Worm (Caenorhabditis elegans) whole organism, L4 larva: ENCODE measurements around the gene F14F7.5.

Experiments
- F10B5.3 ChIP-seq: sonication (generic microtip); optimal IDR thresholded peaks from 2 replicates; lab custom pipeline; 2016; ENCODE audit warnings: mild to moderate bottlenecking, missing genetic modification characterization, missing compliant biosample characterization
- F26F4.8 ChIP-seq: fragments of 200-800 bp; sonication (Bioruptor generic); conservative IDR thresholded peaks from 2 replicates; pipeline ENCODE4 v1.3.6; 2022; ENCODE audit warnings: missing genetic modification characterization, missing compliant biosample characterization
- F44E2.7 ChIP-seq: fragments of 200-800 bp; sonication (Bioruptor generic); IDR thresholded peaks from 2 replicates; pipeline ENCODE4 v2.1.2; 2022; ENCODE audit warnings: missing genetic modification characterization, missing compliant biosample characterization
- T26A8.4 ChIP-seq: fragments of 200-800 bp; sonication (Bioruptor generic); IDR thresholded peaks from 2 replicates; pipeline ENCODE4 v1.3.6; 2022; ENCODE audit warnings: missing genetic modification characterization, missing compliant biosample characterization
- Y105C5A.15 ChIP-seq: fragments of 200-800 bp; sonication (Bioruptor generic); IDR thresholded peaks from 2 replicates; pipeline ENCODE4 v1.3.6; 2022; ENCODE audit warnings: missing genetic modification characterization, missing compliant biosample characterization
- Y48G9A.11 ChIP-seq: fragments of 200-800 bp; sonication (Bioruptor generic); IDR thresholded peaks from 2 replicates; pipeline ENCODE4 v1.3.6; 2022; ENCODE audit warnings: missing genetic modification reagents, missing genetic modification characterization, missing compliant biosample characterization
- ZK337.2 ChIP-seq: fragments of 200-800 bp; sonication (Bioruptor generic); IDR thresholded peaks from 2 replicates; pipeline ENCODE4 v1.3.6; 2022; ENCODE audit warnings: missing genetic modification reagents, missing genetic modification characterization, missing compliant biosample characterization
- aly-2 ChIP-seq: sonication (generic microtip); optimal IDR thresholded peaks from 2 replicates; lab custom pipeline; 2018; ENCODE audit warnings: missing biosample characterization, missing genetic modification characterization
- ama-1 ChIP-seq: fragments of 150-350 bp; optimal IDR thresholded peaks from 2 replicates; lab custom pipeline; 2014; ENCODE audit warnings: inconsistent platforms, mixed read lengths
- attf-4 ChIP-seq: sonication (generic microtip); optimal IDR thresholded peaks from 3 replicates; lab custom pipeline; 2017; ENCODE audit warnings: missing biosample characterization, missing genetic modification characterization
- ceh-62 ChIP-seq: sonication (generic microtip); optimal IDR thresholded peaks from 2 replicates; lab custom pipeline; 2017; ENCODE audit warnings: missing biosample characterization, missing genetic modification characterization
- ceh-82 ChIP-seq: sonication (generic microtip); optimal IDR thresholded peaks from 2 replicates; lab custom pipeline; 2017; ENCODE audit warnings: missing biosample characterization, missing genetic modification characterization
- cey-2 ChIP-seq: sonication (generic microtip); optimal IDR thresholded peaks from 3 replicates; lab custom pipeline; 2017; ENCODE audit warnings: missing genetic modification characterization, mild to moderate bottlenecking, missing compliant biosample characterization, antibody characterized with exemption, borderline replicate concordance; ENCODE audit not compliant: insufficient read depth
- daf-12 ChIP-seq: fragments of 150-350 bp; optimal IDR thresholded peaks from 2 replicates; lab custom pipeline; 2014; ENCODE audit warnings: missing biosample characterization, missing genetic modification reagents, missing genetic modification characterization
- daf-8 ChIP-seq: fragments of 200-800 bp; sonication (Bioruptor generic); IDR thresholded peaks from 2 replicates; pipeline ENCODE4 v1.3.6; 2022; ENCODE audit warnings: missing genetic modification characterization, missing compliant biosample characterization
- dmd-9 ChIP-seq: fragments of 200-800 bp; sonication (Bioruptor generic); IDR thresholded peaks from 2 replicates; pipeline ENCODE4 v1.3.6; 2022; ENCODE audit warnings: missing genetic modification reagents, missing genetic modification characterization, missing compliant biosample characterization
- dpl-1 ChIP-seq: fragments of 150-350 bp; optimal IDR thresholded peaks from 2 replicates; lab custom pipeline; 2014; ENCODE audit warnings: missing biosample characterization, missing genetic modification reagents, missing genetic modification characterization
- duxl-1 ChIP-seq: sonication (generic microtip); optimal IDR thresholded peaks from 2 replicates; lab custom pipeline; 2016; ENCODE audit warnings: mild to moderate bottlenecking, missing genetic modification characterization, moderate library complexity, missing compliant biosample characterization; ENCODE audit not compliant: poor library complexity
- hlh-11 ChIP-seq: fragments of 200-800 bp; sonication (Bioruptor generic); optimal IDR thresholded peaks from 2 replicates; lab custom pipeline; 2018; ENCODE audit warnings: mild to moderate bottlenecking, missing genetic modification characterization, missing compliant biosample characterization
- hmg-1.1 ChIP-seq: fragments of 200-800 bp; sonication (Bioruptor generic); IDR thresholded peaks from 2 replicates; pipeline ENCODE4 v1.3.6; 2022; ENCODE audit warnings: missing genetic modification reagents, missing genetic modification characterization, missing compliant biosample characterization
- jun-1 ChIP-seq: fragments of 150-350 bp; optimal IDR thresholded peaks from 2 replicates; lab custom pipeline; 2014; ENCODE audit warnings: missing biosample characterization, missing genetic modification reagents, missing genetic modification characterization
- lin-13 ChIP-seq: fragments of 150-350 bp; optimal IDR thresholded peaks from 2 replicates; lab custom pipeline; 2014; ENCODE audit warnings: missing biosample characterization, missing genetic modification reagents, missing genetic modification characterization
- lir-3 ChIP-seq: sonication (generic microtip); optimal IDR thresholded peaks from 2 replicates; lab custom pipeline; 2016; ENCODE audit warnings: mild to moderate bottlenecking, missing genetic modification characterization, missing compliant biosample characterization
- madf-5 ChIP-seq, 2 experiments: fragments of 200-800 bp; sonication (Bioruptor generic); IDR thresholded peaks; 2 replicates each; pipeline ENCODE4 v1.3.6; 2022; ENCODE audit warnings: missing compliant biosample characterization in 2 of 2, missing genetic modification characterization in 2 of 2
- madf-9 ChIP-seq: fragments of 200-800 bp; sonication (Bioruptor generic); conservative IDR thresholded peaks from 2 replicates; pipeline ENCODE4 v1.3.6; 2022; ENCODE audit warnings: missing genetic modification reagents, missing genetic modification characterization, missing compliant biosample characterization
- mdt-29 ChIP-seq: fragments of 200-800 bp; sonication (Bioruptor generic); IDR thresholded peaks from 2 replicates; pipeline ENCODE4 v1.3.6; 2022; ENCODE audit warnings: missing genetic modification reagents, missing genetic modification characterization, missing compliant biosample characterization
- mes-2 ChIP-seq: sonication (generic microtip); optimal IDR thresholded peaks from 2 replicates; lab custom pipeline; 2016; ENCODE audit warnings: missing genotype, mild to moderate bottlenecking, missing genetic modification characterization, missing compliant biosample characterization; ENCODE audit not compliant: poor library complexity, severe bottlenecking
- mxl-3 ChIP-seq: fragments of 200-800 bp; sonication (Bioruptor generic); optimal IDR thresholded peaks from 2 replicates; lab custom pipeline; 2018; ENCODE audit warnings: mild to moderate bottlenecking, missing genetic modification characterization, missing compliant biosample characterization
- nhr-10 ChIP-seq: fragments of 150-350 bp; optimal IDR thresholded peaks from 2 replicates; lab custom pipeline; 2014; ENCODE audit warnings: missing biosample characterization, missing genetic modification characterization
- nhr-102 ChIP-seq: sonication (generic microtip); optimal IDR thresholded peaks from 2 replicates; lab custom pipeline; 2016; ENCODE audit warnings: mild to moderate bottlenecking, missing genetic modification characterization, moderate library complexity, missing compliant biosample characterization
- nhr-11 ChIP-seq: fragments of 150-350 bp; optimal IDR thresholded peaks from 2 replicates; lab custom pipeline; 2014; ENCODE audit warnings: missing biosample characterization, missing genetic modification characterization
- nhr-111 ChIP-seq: fragments of 200-800 bp; sonication (Bioruptor generic); optimal IDR thresholded peaks from 2 replicates; lab custom pipeline; 2018; ENCODE audit warnings: mild to moderate bottlenecking, missing genetic modification characterization, missing compliant biosample characterization
- nhr-25 ChIP-seq: sonication (generic microtip); optimal IDR thresholded peaks from 2 replicates; lab custom pipeline; 2017; ENCODE audit warnings: missing genetic modification characterization, mild to moderate bottlenecking, missing compliant biosample characterization, antibody characterized with exemption, moderate library complexity, borderline replicate concordance; ENCODE audit not compliant: insufficient read depth
- nhr-48 ChIP-seq: sonication (generic microtip); optimal IDR thresholded peaks from 2 replicates; lab custom pipeline; 2016; ENCODE audit warnings: mild to moderate bottlenecking, missing genetic modification characterization, missing compliant biosample characterization
- nhr-6 ChIP-seq: fragments of 150-350 bp; optimal IDR thresholded peaks from 2 replicates; lab custom pipeline; 2014; ENCODE audit warnings: missing biosample characterization, missing genetic modification characterization
- nhr-76 ChIP-seq: fragments of 150-350 bp; optimal IDR thresholded peaks from 2 replicates; lab custom pipeline; 2014; ENCODE audit warnings: missing biosample characterization, missing genetic modification characterization
- php-3 ChIP-seq: fragments of 200-800 bp; sonication (Bioruptor generic); IDR thresholded peaks from 2 replicates; pipeline ENCODE4 v1.3.6; 2022; ENCODE audit warnings: missing genetic modification reagents, missing genetic modification characterization, missing compliant biosample characterization
- pqm-1 ChIP-seq: sonication (generic microtip); optimal IDR thresholded peaks from 2 replicates; lab custom pipeline; 2017; ENCODE audit warnings: missing biosample characterization, missing genetic modification characterization
- rbr-2 ChIP-seq: sonication (generic microtip); optimal IDR thresholded peaks from 2 replicates; lab custom pipeline; 2016; ENCODE audit warnings: missing genotype, missing genetic modification characterization, missing compliant biosample characterization
- saeg-2 ChIP-seq: fragments of 200-800 bp; sonication (Bioruptor generic); IDR thresholded peaks from 2 replicates; pipeline ENCODE4 v1.3.6; 2022; ENCODE audit warnings: missing genetic modification reagents, missing genetic modification characterization, missing compliant biosample characterization
- sdz-12 ChIP-seq: fragments of 200-800 bp; sonication (Bioruptor generic); optimal IDR thresholded peaks from 2 replicates; lab custom pipeline; 2018; ENCODE audit warnings: mild to moderate bottlenecking, missing genetic modification characterization, missing compliant biosample characterization
- skn-1 ChIP-seq: fragments of 150-350 bp; optimal IDR thresholded peaks from 2 replicates; lab custom pipeline; 2014; ENCODE audit warnings: missing biosample characterization, missing genetic modification characterization
- snpc-1.2 ChIP-seq: fragments of 200-800 bp; sonication (Bioruptor generic); IDR thresholded peaks from 2 replicates; pipeline ENCODE4 v1.3.6; 2022; ENCODE audit warnings: missing genetic modification reagents, missing genetic modification characterization, missing compliant biosample characterization
- snpc-4 ChIP-seq: fragments of 150-350 bp; optimal IDR thresholded peaks from 2 replicates; lab custom pipeline; 2014; ENCODE audit warnings: missing biosample characterization, missing genetic modification characterization
- spr-1 ChIP-seq: sonication (generic microtip); optimal IDR thresholded peaks from 2 replicates; lab custom pipeline; 2016; ENCODE audit warnings: mild to moderate bottlenecking, missing genetic modification characterization, missing compliant biosample characterization
- spr-3 ChIP-seq: fragments of 200-800 bp; sonication (Bioruptor generic); optimal IDR thresholded peaks from 2 replicates; lab custom pipeline; 2018; ENCODE audit warnings: mild to moderate bottlenecking, missing genetic modification characterization, missing compliant biosample characterization
- tag-97 ChIP-seq: fragments of 200-800 bp; sonication (Bioruptor generic); IDR thresholded peaks from 2 replicates; pipeline ENCODE4 v1.3.6; 2022; ENCODE audit warnings: missing genetic modification characterization, missing compliant biosample characterization
- unc-39 ChIP-seq: sonication (generic microtip); optimal IDR thresholded peaks from 2 replicates; lab custom pipeline; 2017; ENCODE audit warnings: missing biosample characterization, missing genetic modification characterization
- vab-7 ChIP-seq: fragments of 200-800 bp; sonication (Bioruptor generic); IDR thresholded peaks from 2 replicates; pipeline ENCODE4 v1.3.6; 2022; ENCODE audit warnings: missing genetic modification reagents, missing genetic modification characterization, missing compliant biosample characterization
- zfp-2 ChIP-seq: sonication (generic microtip); optimal IDR thresholded peaks from 2 replicates; lab custom pipeline; 2016; ENCODE audit warnings: mild to moderate bottlenecking, missing genetic modification characterization, missing compliant biosample characterization

F14F7.5 gene

ce11 chrIII:13067884-13068767 is 36.3 kb downstream of the F14F7.5 start (continued):
- TF ChIP-seq Y48G9A.11 (GFP tag; lab: Robert Waterston, UW) (no peak), lir-3 (tag; lab: Kevin White, UChicago) (no peak), ama-1 (lab: Kevin White, UChicago) (peak; percentile 72), skn-1 (tag; lab: Kevin White, UChicago) (no peak), attf-4 (tag; lab: Kevin White, UChicago) (no peak), nhr-48 (tag; lab: Kevin White, UChicago) (peak; percentile 72), php-3 (GFP tag; lab: Robert Waterston, UW) (no peak; the same call in 1 of the 2 replicates), hmg-1.1 (GFP tag; lab: Robert Waterston, UW) (peak; percentile 93), nhr-10 (tag; lab: Kevin White, UChicago) (peak; percentile 72), nhr-11 (peak; percentile 86), T26A8.4 (GFP tag; lab: Robert Waterston, UW) (no peak; the same call in 1 of the 2 replicates), vab-7 (0 out of 2 replicates have a peak, but pooled peaks have one; percentile 42), lin-13 (peak; percentile 82), zfp-2 (tag; lab: Kevin White, UChicago) (no peak), madf-9 (GFP tag; lab: Robert Waterston, UW) (no peak), daf-12 (tag; lab: Kevin White, UChicago) (no peak), mxl-3 (GFP tag; lab: Kevin White, UChicago) (peak; percentile 97), nhr-6 (tag; lab: Kevin White, UChicago) (peak; percentile 69), pqm-1 (tag; lab: Kevin White, UChicago) (no peak), F44E2.7 (no peak), Y105C5A.15 (GFP tag; lab: Robert Waterston, UW) (no peak), rbr-2 (tag; lab: Kevin White, UChicago) (peak; percentile 93), F26F4.8 (GFP tag; lab: Robert Waterston, UW) (no peak), madf-5 (GFP tag; IDR thresholded peaks at IDR 0.05; lab: Robert Waterston, UW) (no peak), mdt-29 (GFP tag; lab: Robert Waterston, UW) (peak; percentile 73), snpc-4 (tag; lab: Kevin White, UChicago) (no peak), mes-2 (peak; percentile 77), spr-1 (tag; lab: Kevin White, UChicago) (peak; percentile 71), F10B5.3 (tag; lab: Kevin White, UChicago) (peak; percentile 38), tag-97 (GFP tag; lab: Robert Waterston, UW) (no peak), duxl-1 (peak; percentile 28), jun-1 (peak; percentile 24), nhr-111 (GFP tag; lab: Kevin White, UChicago) (no peak), snpc-1.2 (GFP tag; lab: Robert Waterston, UW) (peak; percentile 72), hlh-11 (tag; lab: Kevin White, UChicago) (peak; percentile 94), nhr-25 (tag; lab: Kevin White, UChicago) (peak; percentile 72), unc-39 (tag; lab: Kevin White, UChicago) (peak; percentile 85), dmd-9 (no peak), aly-2 (tag; lab: Kevin White, UChicago) (no peak), nhr-76 (tag; lab: Kevin White, UChicago) (no peak), sdz-12 (peak; percentile 38), ceh-62 (tag; lab: Kevin White, UChicago) (no peak), spr-3 (peak; percentile 34), cey-2 (tag; lab: Kevin White, UChicago) (no peak), daf-8 (GFP tag; lab: Robert Waterston, UW) (0 out of 2 replicates have a peak, but pooled peaks have one; percentile 55), ceh-82 (no peak), dpl-1 (GFP tag; lab: Kevin White, UChicago) (peak; percentile 35), nhr-102 (tag; lab: Kevin White, UChicago) (peak; percentile 73), saeg-2 (GFP tag; lab: Robert Waterston, UW) (0 out of 2 replicates have a peak, but pooled peaks have one; percentile 65), ZK337.2 (GFP tag; lab: Robert Waterston, UW) (no peak)
